Fruit fly (Drosophila melanogaster): Measurements from ENCODE around the gene eIF3e.
A peak's percentile ranks its signal among the peaks of the same experiment; 100 is the strongest.

Gene eIF3e

DNA sequence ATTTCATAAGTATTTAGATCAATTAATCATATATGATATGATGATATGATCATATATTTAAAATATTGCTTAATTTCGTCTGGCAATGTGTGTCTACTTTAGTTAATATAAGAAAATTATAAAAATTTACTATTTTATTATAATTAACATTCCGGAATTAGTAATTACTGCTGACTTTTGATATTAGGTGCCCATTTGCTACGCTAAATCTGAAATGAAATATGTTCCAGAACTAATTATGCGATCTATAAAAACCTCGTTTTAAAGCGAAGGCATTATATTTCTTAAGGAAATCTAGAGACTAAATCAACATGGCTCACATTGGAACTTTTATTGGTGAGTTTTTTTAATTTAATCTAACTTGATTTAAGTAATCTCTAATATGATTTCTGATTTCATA is 31.6 kb downstream of the eIF3e start, which contains the start of gene CG42852:
TSS of gene CG42852 (plus strand) at position 301 of the 400 bp plus-strand sequence.
- TF ChIP-seq lola (GFP tag; optimal IDR thresholded peaks at IDR 0.05) (no peak), OdsH (GFP tag; optimal IDR thresholded peaks at IDR 0.05) (no peak), ey (GFP tag; optimal IDR thresholded peaks at IDR 0.05) (no peak), Jra (GFP tag; optimal IDR thresholded peaks at IDR 0.05) (no peak), dl (GFP tag; optimal IDR thresholded peaks at IDR 0.05; ENCODE audit: insufficient read depth in 1 of 2, partially characterized antibody in 2 of 2) (no peak), tai (GFP tag; optimal IDR thresholded peaks at IDR 0.05) (no peak), Myc (optimal IDR thresholded peaks at IDR 0.05) (no peak), brk (GFP tag; optimal IDR thresholded peaks at IDR 0.05) (no peak), N (GFP tag; optimal IDR thresholded peaks at IDR 0.05) (no peak), sv (GFP tag; optimal IDR thresholded peaks at IDR 0.05) (no peak), usp (GFP tag; optimal IDR thresholded peaks at IDR 0.05) (no peak), Sp1 (GFP tag; optimal IDR thresholded peaks at IDR 0.05) (no peak), Hnf4 (GFP tag; optimal IDR thresholded peaks at IDR 0.05) (no peak), Mio (GFP tag; optimal IDR thresholded peaks at IDR 0.05) (no peak), Dif (GFP tag; optimal IDR thresholded peaks at IDR 0.05; ENCODE audit: partially characterized antibody) (no peak), br (GFP tag; optimal IDR thresholded peaks at IDR 0.05) (no peak), dsf (GFP tag; optimal IDR thresholded peaks at IDR 0.05; ENCODE audit: borderline replicate concordance) (no peak), HLH106 (tag; optimal IDR thresholded peaks at IDR 0.05) (no peak)

DNA sequence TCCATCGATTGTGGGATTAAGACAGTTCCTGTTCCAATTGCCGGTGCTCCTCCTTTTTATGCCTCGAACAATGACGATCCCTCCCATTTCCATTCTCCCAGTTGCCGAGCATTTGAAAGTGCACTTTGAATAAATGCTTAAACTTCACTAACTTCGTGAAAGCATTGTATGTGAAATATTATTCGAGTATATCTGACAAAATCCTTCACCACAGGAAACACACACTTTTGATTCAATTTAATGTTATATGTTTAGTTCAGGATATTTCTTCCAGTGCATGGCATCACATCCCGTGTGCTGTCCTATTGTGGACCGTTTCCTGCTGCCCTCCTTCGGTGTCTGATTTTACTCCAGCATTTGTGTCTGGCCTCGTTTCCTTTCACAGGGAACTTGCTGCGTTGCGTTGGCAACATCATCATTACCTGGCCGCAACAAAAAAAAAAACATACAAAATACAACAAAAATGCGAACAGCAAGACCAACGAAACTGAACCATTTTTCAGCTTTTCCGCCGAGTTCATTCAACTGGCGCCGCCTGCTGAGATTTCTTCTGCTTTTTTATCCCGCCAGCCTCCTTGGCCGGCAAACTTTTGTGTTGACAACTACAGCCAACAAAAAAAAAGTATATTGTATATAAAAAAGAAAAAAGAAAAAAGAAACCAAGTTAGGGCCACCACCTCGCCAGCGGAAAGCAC is 34.2 kb downstream of the eIF3e start:
- TF ChIP-seq Abd-B (GFP tag; optimal IDR thresholded peaks at IDR 0.05) (no peak), Hr83 (GFP tag; optimal IDR thresholded peaks at IDR 0.05; ENCODE audit: poor library complexity, severe bottlenecking) (no peak), brk (GFP tag; optimal IDR thresholded peaks at IDR 0.05) (no peak), Hnf4 (GFP tag; optimal IDR thresholded peaks at IDR 0.05) (no peak), fru (GFP tag; optimal IDR thresholded peaks at IDR 0.05) (peak; percentile 10), Dfd (GFP tag; optimal IDR thresholded peaks at IDR 0.05) (no peak), h (GFP tag; optimal IDR thresholded peaks at IDR 0.05) (peak; percentile 9), woc (GFP tag; optimal IDR thresholded peaks at IDR 0.05) (no peak), Vsx2 (GFP tag; optimal IDR thresholded peaks at IDR 0.05; ENCODE audit: partially characterized antibody) (no peak), br (GFP tag; optimal IDR thresholded peaks at IDR 0.05) (peak; percentile 3), Hr78 (GFP tag; optimal IDR thresholded peaks at IDR 0.05) (no peak), foxo (GFP tag; optimal IDR thresholded peaks at IDR 0.05) (peak in 1 of 2 experiments; percentile 6), sv (GFP tag; optimal IDR thresholded peaks at IDR 0.05) (no peak), lola (GFP tag; optimal IDR thresholded peaks at IDR 0.05) (no peak)

DNA sequence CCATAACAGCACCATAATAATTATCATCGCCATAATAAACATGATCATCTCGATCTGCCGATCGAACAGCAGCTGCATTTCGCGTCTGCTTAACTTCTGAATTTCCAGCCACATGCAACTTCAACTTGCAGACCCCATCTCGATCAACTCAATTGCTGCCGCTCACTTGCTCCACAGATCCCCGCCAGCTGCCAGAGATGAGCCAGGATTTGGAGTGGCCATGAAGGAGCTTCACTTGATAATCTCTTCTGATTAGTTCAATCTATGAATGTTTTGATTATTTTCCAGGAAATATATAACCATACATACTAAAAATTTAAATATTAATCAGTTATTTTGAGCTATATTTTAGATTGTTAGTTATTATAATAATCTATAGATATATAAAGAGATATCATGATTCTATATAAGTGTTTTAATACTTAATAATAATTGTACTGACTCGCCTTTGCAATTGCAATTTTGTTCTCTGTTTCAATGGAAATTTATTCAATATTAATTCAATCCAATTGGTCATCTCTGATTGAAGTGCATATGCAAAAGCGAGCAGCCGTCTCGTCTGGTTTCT is 35.2 kb downstream of the eIF3e start:
- no peak for TF ChIP-seq Hnf4 (GFP tag; optimal IDR thresholded peaks at IDR 0.05)

DNA sequence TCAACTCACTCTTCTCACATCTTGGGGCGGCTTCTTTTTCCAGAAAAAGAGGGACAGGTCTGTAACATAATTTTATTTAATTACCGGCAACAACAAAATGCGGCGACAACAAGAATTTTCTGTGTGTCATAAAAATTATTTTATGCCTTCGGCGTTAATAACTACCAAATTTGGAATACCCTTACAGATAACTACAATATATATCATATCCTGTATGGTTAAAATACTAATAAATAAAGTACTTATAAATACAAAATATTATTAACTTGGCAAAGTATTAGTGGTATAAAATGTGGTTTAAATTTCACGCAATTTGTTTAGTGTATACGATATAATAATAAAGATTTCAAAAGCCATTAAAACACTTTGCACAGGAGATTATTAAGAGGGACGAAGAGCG is 36.0 kb downstream of the eIF3e start:
- TF ChIP-seq pan (optimal IDR thresholded peaks at IDR 0.05) (peak; percentile 26), OdsH (GFP tag; optimal IDR thresholded peaks at IDR 0.05) (no peak)

DNA sequence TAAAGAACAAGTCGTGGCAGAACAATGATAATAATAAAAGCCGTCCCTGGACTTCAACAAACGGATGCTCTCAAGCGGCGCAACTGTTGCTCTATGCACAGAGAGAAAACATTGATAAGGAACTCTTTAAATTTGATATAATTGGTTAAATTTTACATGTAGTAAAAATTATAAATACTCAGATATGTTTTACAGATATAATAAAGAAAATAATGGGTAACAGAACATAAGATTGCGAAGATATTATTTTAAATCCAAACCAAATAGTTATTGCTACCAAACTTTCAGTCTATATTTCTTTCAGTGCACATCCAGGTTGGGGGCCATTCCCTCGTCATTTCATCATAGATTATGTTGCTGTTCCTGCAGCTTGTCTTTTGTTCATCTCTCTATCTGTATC is 37.0 kb downstream of the eIF3e start:
- TF ChIP-seq woc (GFP tag; optimal IDR thresholded peaks at IDR 0.05): no peak
- TF ChIP-seq CG32264 (GFP tag; optimal IDR thresholded peaks at IDR 0.05): no peak
- TF ChIP-seq Jra (GFP tag; optimal IDR thresholded peaks at IDR 0.05): no peak
- no peak for TF ChIP-seq dl (GFP tag; optimal IDR thresholded peaks at IDR 0.05; ENCODE audit: insufficient read depth in 1 of 2, partially characterized antibody in 2 of 2)
- TF ChIP-seq h (GFP tag; optimal IDR thresholded peaks at IDR 0.05): no peak
- no peak for TF ChIP-seq jim (GFP tag; optimal IDR thresholded peaks at IDR 0.05)
- no peak for TF ChIP-seq fru (GFP tag; optimal IDR thresholded peaks at IDR 0.05)
- TF ChIP-seq brk (GFP tag; optimal IDR thresholded peaks at IDR 0.05): no peak
- no peak for TF ChIP-seq sv (GFP tag; optimal IDR thresholded peaks at IDR 0.05)
- no peak for TF ChIP-seq br (GFP tag; optimal IDR thresholded peaks at IDR 0.05)
- TF ChIP-seq Dfd (GFP tag; optimal IDR thresholded peaks at IDR 0.05): no peak
- no peak for TF ChIP-seq dmrt93B (GFP tag; optimal IDR thresholded peaks at IDR 0.05)
- no peak for TF ChIP-seq dsf (GFP tag; optimal IDR thresholded peaks at IDR 0.05; ENCODE audit: borderline replicate concordance)
- TF ChIP-seq Mio (GFP tag; optimal IDR thresholded peaks at IDR 0.05): no peak
- TF ChIP-seq GATAd (GFP tag; optimal IDR thresholded peaks at IDR 0.05): no peak

Data from whole organism, wandering third instar larva.